Worm (Caenorhabditis elegans) whole organism, mixed stage, embryonic: ENCODE results near the gene ncs-7.

Experiments
- blmp-1 ChIP-seq: fragments of 150-350 bp; optimal IDR thresholded peaks from 2 replicates; lab custom pipeline; 2014; ENCODE audit warnings: missing biosample characterization, missing genetic modification characterization
- lin-13 ChIP-seq: fragments of 150-350 bp; optimal IDR thresholded peaks from 2 replicates; lab custom pipeline; 2014; ENCODE audit warnings: missing biosample characterization, missing genetic modification characterization
- mab-5 ChIP-seq: fragments of 150-350 bp; optimal IDR thresholded peaks from 2 replicates; lab custom pipeline; 2014; ENCODE audit warnings: missing biosample characterization, missing genetic modification characterization
- nhr-12 ChIP-seq: fragments of 150-350 bp; optimal IDR thresholded peaks from 2 replicates; lab custom pipeline; 2014; ENCODE audit warnings: missing biosample characterization, missing genetic modification characterization
- pha-4 ChIP-seq: fragments of 150-350 bp; optimal IDR thresholded peaks from 2 replicates; lab custom pipeline; 2018; ENCODE audit warnings: missing biosample characterization, missing genetic modification reagents, missing genetic modification characterization
- unc-120 ChIP-seq: sonication (generic microtip); optimal IDR thresholded peaks from 2 replicates; lab custom pipeline; 2017; ENCODE audit warnings: missing genetic modification characterization, missing compliant biosample characterization; ENCODE audit not compliant: poor library complexity, severe bottlenecking

DNA sequence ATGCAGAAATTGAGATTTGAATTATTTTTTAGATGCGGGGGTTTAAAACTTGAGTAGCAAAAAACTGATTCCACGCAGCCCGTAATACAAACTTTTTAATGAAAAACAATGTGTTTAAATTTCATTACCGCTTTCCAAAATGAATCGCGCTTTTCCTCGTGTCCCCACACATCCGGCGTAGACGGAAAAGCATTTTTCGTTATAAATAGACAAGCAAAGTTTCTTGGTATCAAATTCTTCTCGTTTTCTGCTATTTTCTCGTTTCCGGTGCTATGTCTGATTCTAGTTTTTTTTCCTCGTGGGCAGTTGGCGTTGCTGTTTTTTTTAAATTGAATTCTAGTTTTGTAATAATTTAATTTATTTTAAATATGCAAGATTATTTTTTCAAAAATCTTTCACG lies 1.3 kb upstream of the ncs-7 start:
- TF ChIP-seq nhr-12 (tag; lab: Kevin White, UChicago) (no peak), mab-5 (tag; lab: Kevin White, UChicago) (no peak), blmp-1 (tag; lab: Kevin White, UChicago) (no peak), lin-13 (tag; lab: Kevin White, UChicago) (no peak), unc-120 (tag; lab: Kevin White, UChicago) (no peak), pha-4 (tag; lab: Kevin White, UChicago) (no peak)
